Worm (Caenorhabditis elegans): ENCODE data around the gene T05G5.5.

The T05G5.5 gene

DNA sequence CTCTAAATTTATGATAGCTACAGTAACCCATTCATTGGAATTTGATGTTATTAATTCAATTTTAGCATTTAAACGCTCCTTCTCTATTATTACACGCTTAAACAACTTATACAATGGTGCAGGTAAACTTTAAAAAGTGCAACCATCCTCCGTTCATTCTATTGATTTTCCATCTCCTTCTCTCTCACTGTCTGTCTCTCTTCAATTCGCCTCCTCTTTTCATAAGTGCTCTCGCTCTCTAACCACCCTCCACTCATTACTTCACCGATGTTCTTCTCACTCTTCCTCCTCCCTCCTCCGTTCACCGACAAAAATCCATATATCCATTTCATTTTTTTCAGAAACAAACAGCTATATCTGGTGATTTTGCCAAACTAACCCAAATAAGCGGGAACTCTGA, 14.9 kb upstream of the T05G5.5 start, which contains the start of gene cbp-1:
TSS of gene cbp-1 (plus strand) at position 335 of the 400 bp plus-strand sequence.
- TF ChIP-seq hsf-1 (GFP tag; IDR thresholded peaks at IDR 0.05) (no peak), hmg-1.2 (GFP tag; IDR thresholded peaks at IDR 0.05) (peak; percentile 90), mcd-1 (GFP tag; IDR thresholded peaks at IDR 0.05) (0 out of 2 replicates have a peak, but pooled peaks have one; percentile 5), let-607 (tag; optimal IDR thresholded peaks at IDR 0.05) (no peak), ets-4 (GFP tag; optimal IDR thresholded peaks at IDR 0.05) (no peak), lsl-1 (GFP tag; optimal IDR thresholded peaks at IDR 0.05) (no peak), B0336.3 (GFP tag; IDR thresholded peaks at IDR 0.05) (no peak), pbrm-1 (GFP tag; IDR thresholded peaks at IDR 0.05) (0 out of 2 replicates have a peak, but pooled peaks have one; percentile 11), F33H1.4 (GFP tag; IDR thresholded peaks at IDR 0.05) (no peak), sea-2 (GFP tag; IDR thresholded peaks at IDR 0.05) (no peak), sdz-38 (tag; optimal IDR thresholded peaks at IDR 0.05) (no peak), K11D2.4 (GFP tag; IDR thresholded peaks at IDR 0.05) (no peak), madf-3 (GFP tag; IDR thresholded peaks at IDR 0.05) (0 out of 2 replicates have a peak, but pooled peaks have one; percentile 58), die-1 (tag; optimal IDR thresholded peaks at IDR 0.05) (no peak), repo-1 (tag; optimal IDR thresholded peaks at IDR 0.05) (no peak), efl-1 (GFP tag; optimal IDR thresholded peaks at IDR 0.05) (no peak), ceh-100 (GFP tag; IDR thresholded peaks at IDR 0.05) (no peak), cebp-1 (GFP tag; IDR thresholded peaks at IDR 0.05) (no peak), cebp-1 (tag; optimal IDR thresholded peaks at IDR 0.05) (no peak), ZK185.1 (tag; optimal IDR thresholded peaks at IDR 0.05; ENCODE audit: poor library complexity, severe bottlenecking) (no peak), Y53G8AR.9 (GFP tag; conservative IDR thresholded peaks at IDR 0.05) (no peak), hlh-26 (GFP tag; conservative IDR thresholded peaks at IDR 0.05) (no peak), mes-4 (tag; optimal IDR thresholded peaks at IDR 0.05) (no peak), C17E4.6 (GFP tag; IDR thresholded peaks at IDR 0.05) (no peak), lin-35 (GFP tag; optimal IDR thresholded peaks at IDR 0.05) (no peak), egl-44 (GFP tag; IDR thresholded peaks at IDR 0.05) (no peak), K12H6.12 (tag; optimal IDR thresholded peaks at IDR 0.05) (no peak), attf-5 (GFP tag; optimal IDR thresholded peaks at IDR 0.05) (no peak)

DNA sequence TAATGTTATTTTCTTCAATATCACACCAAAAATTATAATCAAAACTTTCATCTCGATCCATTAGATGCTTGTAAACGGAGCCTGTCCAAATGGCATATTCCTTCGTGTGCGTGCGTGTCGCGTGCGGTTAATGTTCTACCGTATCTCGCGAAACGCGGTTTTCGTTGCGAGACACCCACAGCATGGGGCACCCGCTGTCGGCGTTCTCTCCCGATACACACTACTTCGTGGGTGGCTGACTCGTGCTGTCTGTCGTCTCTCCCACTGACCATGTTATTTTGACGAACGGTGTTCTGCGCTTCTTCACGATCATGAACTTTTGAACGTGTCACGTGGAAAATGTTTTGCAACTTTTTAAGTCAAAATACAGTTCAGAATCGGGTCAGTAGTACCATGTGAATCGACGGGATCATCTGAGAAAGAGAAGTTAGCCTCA, 14.3 kb upstream of the T05G5.5 start:
- peak; percentile 98 for TF ChIP-seq lin-40 (tag; optimal IDR thresholded peaks at IDR 0.05)
- peak; percentile 87 for TF ChIP-seq hmg-20 (GFP tag; IDR thresholded peaks at IDR 0.05)
- peak; percentile 94 for TF ChIP-seq sea-2 (GFP tag; IDR thresholded peaks at IDR 0.05)
- peak; percentile 92 for TF ChIP-seq akir-1 (GFP tag; optimal IDR thresholded peaks at IDR 0.05)
- TF ChIP-seq let-526 (GFP tag; IDR thresholded peaks at IDR 0.05): peak; percentile 98
- peak; percentile 99 for TF ChIP-seq ekl-4 (GFP tag; IDR thresholded peaks at IDR 0.05)
- TF ChIP-seq nhr-27 (tag; optimal IDR thresholded peaks at IDR 0.05): peak; percentile 92
- TF ChIP-seq F37B4.10 (GFP tag; IDR thresholded peaks at IDR 0.05): peak; percentile 94; the same call in 1 of the 2 replicates
- TF ChIP-seq dpl-1 (GFP tag; optimal IDR thresholded peaks at IDR 0.05): peak; percentile 19
- TF ChIP-seq fkh-3 (tag; optimal IDR thresholded peaks at IDR 0.05): peak; percentile 61
- peak; percentile 74 for TF ChIP-seq attf-3 (GFP tag; conservative IDR thresholded peaks at IDR 0.05)
- no peak for TF ChIP-seq tbx-9 (tag; optimal IDR thresholded peaks at IDR 0.05; ENCODE audit: borderline replicate concordance)
- no peak for TF ChIP-seq lsy-27 (tag; optimal IDR thresholded peaks at IDR 0.05; ENCODE audit: borderline replicate concordance, insufficient read depth)
- peak; percentile 97 for TF ChIP-seq ztf-22 (GFP tag; optimal IDR thresholded peaks at IDR 0.05)
- peak; percentile 79; the same call in 1 of the 2 replicates for TF ChIP-seq ztf-25 (GFP tag; IDR thresholded peaks at IDR 0.05)
- TF ChIP-seq chd-7 (tag; optimal IDR thresholded peaks at IDR 0.05): peak; percentile 99
- TF ChIP-seq nfya-1 (tag; optimal IDR thresholded peaks at IDR 0.05; ENCODE audit: borderline replicate concordance, insufficient read depth): no peak
- TF ChIP-seq ama-1 (optimal IDR thresholded peaks at IDR 0.05): peak; percentile 90
- peak in 1 of 2 experiments; percentile 78 for TF ChIP-seq ama-1 (GFP tag; optimal IDR thresholded peaks at IDR 0.05)
- TF ChIP-seq ztf-18 (tag; optimal IDR thresholded peaks at IDR 0.05): peak; percentile 82
- no peak for TF ChIP-seq him-1 (tag; optimal IDR thresholded peaks at IDR 0.05)
- TF ChIP-seq egrh-3 (GFP tag; IDR thresholded peaks at IDR 0.05): peak; percentile 54
- peak; percentile 62 for TF ChIP-seq die-1 (tag; optimal IDR thresholded peaks at IDR 0.05)
